Worm (Caenorhabditis elegans): ENCODE data around the gene Y51H7BR.7.

Y51H7BR.7 gene

ce11 chrII:1525498-1525897 is at the start of gene Y51H7BR.7:
Y51H7BR.7 (minus strand) TSS chrII:1525598.
- TF ChIP-seq efl-1 (optimal IDR thresholded peaks at IDR 0.05): no peak
- peak in 1 of 2 experiments; percentile 66 for TF ChIP-seq efl-1 (GFP tag; optimal IDR thresholded peaks at IDR 0.05 in 1 of 2)
- no peak for TF ChIP-seq unc-130 (tag; optimal IDR thresholded peaks at IDR 0.05)

- TF ChIP-seq nhr-71 (tag; optimal IDR thresholded peaks at IDR 0.05): no peak
- no peak for TF ChIP-seq ztf-4 (tag; optimal IDR thresholded peaks at IDR 0.05)
- TF ChIP-seq tbx-2 (tag; optimal IDR thresholded peaks at IDR 0.05): no peak
- TF ChIP-seq unc-86 (tag; optimal IDR thresholded peaks at IDR 0.05): no peak
- no peak for TF ChIP-seq unc-98 (GFP tag; IDR thresholded peaks at IDR 0.05)
Measured at ce11 chrII:1571032-1571431, 45.6 kb upstream of the Y51H7BR.7 start, which contains the start of gene fbxb-46. fbxb-46 (minus strand) TSS chrII:1571132.

- TF ChIP-seq lin-35 (GFP tag; optimal IDR thresholded peaks at IDR 0.05): no peak
- TF ChIP-seq hpl-2 (GFP tag; optimal IDR thresholded peaks at IDR 0.05): no peak
- no peak for TF ChIP-seq lin-13 (GFP tag; optimal IDR thresholded peaks at IDR 0.05)
- TF ChIP-seq pqm-1 (tag; optimal IDR thresholded peaks at IDR 0.05): no peak
- TF ChIP-seq egl-13 (tag; optimal IDR thresholded peaks at IDR 0.05): no peak
- no peak for TF ChIP-seq unc-86 (tag; optimal IDR thresholded peaks at IDR 0.05)
- no peak for TF ChIP-seq pax-3 (tag; optimal IDR thresholded peaks at IDR 0.05)
- TF ChIP-seq nhr-85 (tag): no peak
- no peak for TF ChIP-seq nhr-19 (GFP tag; conservative IDR thresholded peaks at IDR 0.05)
- TF ChIP-seq snu-23 (GFP tag; optimal IDR thresholded peaks at IDR 0.05): no peak
- TF ChIP-seq swsn-7 (tag; optimal IDR thresholded peaks at IDR 0.05): no peak
- no peak for TF ChIP-seq nhr-76 (tag; optimal IDR thresholded peaks at IDR 0.05)
Measured at ce11 chrII:1568214-1568613, 42.8 kb upstream of the Y51H7BR.7 start, which contains the start of gene fbxb-49. fbxb-49 (plus strand) TSS chrII:1568514.

ce11 chrII:1567646-1568045 is 42.2 kb upstream of the Y51H7BR.7 start, which contains the start of gene K05F6.8:
K05F6.8 (minus strand) TSS chrII:1567746.
- no peak for TF ChIP-seq egl-27 (tag; optimal IDR thresholded peaks at IDR 0.05)
- no peak for TF ChIP-seq aha-1 (tag; optimal IDR thresholded peaks at IDR 0.05)
- TF ChIP-seq unc-130 (tag; optimal IDR thresholded peaks at IDR 0.05): no peak
- TF ChIP-seq fos-1 (tag; optimal IDR thresholded peaks at IDR 0.05): no peak
- no peak for TF ChIP-seq lsy-2 (tag; optimal IDR thresholded peaks at IDR 0.05)
- TF ChIP-seq nhr-90 (tag; optimal IDR thresholded peaks at IDR 0.05; ENCODE audit: poor library complexity): no peak
- TF ChIP-seq snpc-4 (tag; optimal IDR thresholded peaks at IDR 0.05): no peak
- no peak for TF ChIP-seq elt-2 (tag; optimal IDR thresholded peaks at IDR 0.05)
- no peak for TF ChIP-seq pax-3 (tag; optimal IDR thresholded peaks at IDR 0.05)

- TF ChIP-seq nhr-47 (tag; optimal IDR thresholded peaks at IDR 0.05) (no peak), alr-1 (tag; optimal IDR thresholded peaks at IDR 0.05; ENCODE audit: borderline replicate concordance) (no peak), tbx-2 (tag; optimal IDR thresholded peaks at IDR 0.05) (no peak), unc-98 (GFP tag; IDR thresholded peaks at IDR 0.05) (no peak), fkh-8 (tag; optimal IDR thresholded peaks at IDR 0.05) (no peak), hlh-17 (GFP tag; optimal IDR thresholded peaks at IDR 0.05; ENCODE audit: borderline replicate concordance) (no peak), ceh-8 (GFP tag; optimal IDR thresholded peaks at IDR 0.05) (no peak), nhr-11 (tag; optimal IDR thresholded peaks at IDR 0.05) (no peak), lsy-2 (tag; optimal IDR thresholded peaks at IDR 0.05) (no peak), pqm-1 (tag; optimal IDR thresholded peaks at IDR 0.05) (no peak), nhr-12 (tag; optimal IDR thresholded peaks at IDR 0.05) (no peak), vab-15 (tag; optimal IDR thresholded peaks at IDR 0.05) (no peak), nhr-85 (tag) (no peak), aha-1 (tag; optimal IDR thresholded peaks at IDR 0.05) (no peak), ceh-88 (GFP tag; IDR thresholded peaks at IDR 0.05) (no peak), elt-2 (tag; optimal IDR thresholded peaks at IDR 0.05) (no peak), mab-9 (GFP tag; IDR thresholded peaks at IDR 0.05) (no peak), nhr-28 (tag; optimal IDR thresholded peaks at IDR 0.05) (no peak), dsc-1 (tag; optimal IDR thresholded peaks at IDR 0.05) (no peak)
Measured at ce11 chrII:1561863-1562262, 36.5 kb upstream of the Y51H7BR.7 start, which contains the start of gene K05F6.14. K05F6.14 (plus strand) TSS chrII:1562163.

Measured in whole organism, L1 larva.